Fruit fly (Drosophila melanogaster) S2 (cell line): Measurements from ENCODE around the gene CG4004.

ENCODE experiments used
- CG8478 ChIP-seq: fragments of >200 bp; optimal IDR thresholded peaks from 2 replicates; lab custom pipeline; 2018
- CTCF ChIP-seq, 2 experiments: fragments of >200 bp; optimal IDR thresholded peaks; 2 replicates each; lab custom pipeline; 2018

CG4004 gene

dm6 chrX:12756374-12756721 lies 12.3 kb downstream of the CG4004 start:
- no peak for TF ChIP-seq CG8478 (lab: Kevin White, UChicago)
- TF ChIP-seq CTCF (optimal IDR thresholded peaks at IDR 0.05; lab: Kevin White, UChicago): no peak

dm6 chrX:12757075-12757474 lies 13.1 kb downstream of the CG4004 start:
- TF ChIP-seq CG8478 (lab: Kevin White, UChicago): no peak
- no peak for TF ChIP-seq CTCF (optimal IDR thresholded peaks at IDR 0.05; lab: Kevin White, UChicago)

dm6 chrX:12759162-12759561 lies 15.2 kb downstream of the CG4004 start:
- TF ChIP-seq CTCF (optimal IDR thresholded peaks at IDR 0.05; lab: Kevin White, UChicago) (no peak), CG8478 (lab: Kevin White, UChicago) (no peak)

- TF ChIP-seq CTCF (optimal IDR thresholded peaks at IDR 0.05; lab: Kevin White, UChicago) (no peak), CG8478 (lab: Kevin White, UChicago) (no peak)
Observed at dm6 chrX:12760466-12761133, 16.6 kb downstream of the CG4004 start, which contains the start of gene Paics. Gene Paics (minus strand): TSS chrX:12760617.

- no peak for TF ChIP-seq CG8478 (lab: Kevin White, UChicago)
- no peak for TF ChIP-seq CTCF (optimal IDR thresholded peaks at IDR 0.05; lab: Kevin White, UChicago)
Observed at dm6 chrX:12763467-12763866, 19.5 kb downstream of the CG4004 start, which contains the start of gene pira. Gene pira (minus strand): TSS chrX:12763611.

- TF ChIP-seq CG8478 (lab: Kevin White, UChicago): no peak
- TF ChIP-seq CTCF (optimal IDR thresholded peaks at IDR 0.05; lab: Kevin White, UChicago): peak in 1 of 2 experiments; percentile 4
Observed at dm6 chrX:12764640-12765039, 20.6 kb downstream of the CG4004 start.

dm6 chrX:12765076-12765475 lies 21.1 kb downstream of the CG4004 start, which contains the start of gene Agpat1:
Gene Agpat1 (plus strand): TSS chrX:12765266.
- TF ChIP-seq CG8478 (lab: Kevin White, UChicago) (no peak), CTCF (optimal IDR thresholded peaks at IDR 0.05; lab: Kevin White, UChicago) (no peak)

- TF ChIP-seq CTCF (optimal IDR thresholded peaks at IDR 0.05; lab: Kevin White, UChicago): no peak
- TF ChIP-seq CG8478 (lab: Kevin White, UChicago): no peak
Observed at dm6 chrX:12765736-12766135, 21.7 kb downstream of the CG4004 start.

- TF ChIP-seq CG8478 (lab: Kevin White, UChicago): no peak
- no peak for TF ChIP-seq CTCF (optimal IDR thresholded peaks at IDR 0.05; lab: Kevin White, UChicago)
Observed at dm6 chrX:12766286-12766685, 22.3 kb downstream of the CG4004 start.

- no peak for TF ChIP-seq CG8478 (lab: Kevin White, UChicago)
- no peak for TF ChIP-seq CTCF (optimal IDR thresholded peaks at IDR 0.05; lab: Kevin White, UChicago)
Observed at dm6 chrX:12777195-12777594, 33.2 kb downstream of the CG4004 start.

- no peak for TF ChIP-seq CTCF (optimal IDR thresholded peaks at IDR 0.05; lab: Kevin White, UChicago)
- no peak for TF ChIP-seq CG8478 (lab: Kevin White, UChicago)
Observed at dm6 chrX:12777763-12778408, 33.9 kb downstream of the CG4004 start.

dm6 chrX:12784690-12785441 lies 40.9 kb downstream of the CG4004 start, which contains the start of gene CG32647:
Gene CG32647 (minus strand): TSS chrX:12784958.
- TF ChIP-seq CG8478 (lab: Kevin White, UChicago) (no peak), CTCF (optimal IDR thresholded peaks at IDR 0.05; lab: Kevin White, UChicago) (no peak)
